Worm (Caenorhabditis elegans): ENCODE measurements around the gene sri-27.
A peak's percentile ranks its signal among the peaks of the same experiment; 100 is the strongest.

sri-27 gene

ce11 chrV:1708441-1708840 is 17.0 kb upstream of the sri-27 start, which contains the start of gene srw-99:
srw-99 (plus strand) TSS chrV:1708741.
- TF ChIP-seq fos-1 (tag; optimal IDR thresholded peaks at IDR 0.05) (no peak), zip-11 (GFP tag; IDR thresholded peaks at IDR 0.05) (no peak), nhr-28 (tag; optimal IDR thresholded peaks at IDR 0.05) (no peak), hlh-30 (tag; optimal IDR thresholded peaks at IDR 0.05; ENCODE audit: insufficient read depth) (no peak), daf-12 (tag; optimal IDR thresholded peaks at IDR 0.05) (no peak), set-16 (GFP tag; IDR thresholded peaks at IDR 0.05) (no peak), zag-1 (tag; optimal IDR thresholded peaks at IDR 0.05) (no peak), arid-1 (GFP tag; conservative IDR thresholded peaks at IDR 0.05) (no peak), madf-5 (GFP tag; IDR thresholded peaks at IDR 0.05) (no peak), nhr-41 (GFP tag; IDR thresholded peaks at IDR 0.05) (no peak), mxl-2 (GFP tag; conservative IDR thresholded peaks at IDR 0.05) (no peak), hlh-11 (tag; optimal IDR thresholded peaks at IDR 0.05) (no peak), madf-9 (GFP tag; conservative IDR thresholded peaks at IDR 0.05) (no peak), jun-1 (tag; optimal IDR thresholded peaks at IDR 0.05) (no peak), ZK337.2 (GFP tag; IDR thresholded peaks at IDR 0.05) (no peak), lin-39 (tag; optimal IDR thresholded peaks at IDR 0.05) (no peak), tag-97 (GFP tag; IDR thresholded peaks at IDR 0.05) (no peak)

ce11 chrV:1710909-1711308 is 14.5 kb upstream of the sri-27 start, which contains the start of gene srw-100:
srw-100 (plus strand) TSS chrV:1711209.
- TF ChIP-seq lin-39 (tag; optimal IDR thresholded peaks at IDR 0.05): no peak
- no peak for TF ChIP-seq snpc-4 (tag; optimal IDR thresholded peaks at IDR 0.05)
- TF ChIP-seq unc-130 (GFP tag; optimal IDR thresholded peaks at IDR 0.05): no peak
- no peak for TF ChIP-seq ama-1 (optimal IDR thresholded peaks at IDR 0.05)
- no peak for TF ChIP-seq skn-1 (tag; optimal IDR thresholded peaks at IDR 0.05)

- TF ChIP-seq D1046.2 (GFP tag; IDR thresholded peaks at IDR 0.05) (peak; percentile 70; the same call in 1 of the 2 replicates), F26F4.8 (GFP tag; conservative IDR thresholded peaks at IDR 0.05) (0 out of 2 replicates have a peak, but pooled peaks have one; percentile 12), dmd-9 (GFP tag; IDR thresholded peaks at IDR 0.05) (0 out of 2 replicates have a peak, but pooled peaks have one; percentile 34), madf-5 (GFP tag; IDR thresholded peaks at IDR 0.05) (0 out of 4 replicates have a peak, but pooled peaks of 1 of the 2 experiments have one; percentile 51), tag-97 (GFP tag; IDR thresholded peaks at IDR 0.05) (0 out of 2 replicates have a peak, but pooled peaks have one; percentile 57)
Observed at ce11 chrV:1712471-1712870, 13.0 kb upstream of the sri-27 start.

ce11 chrV:1713761-1714160 is 11.7 kb upstream of the sri-27 start:
- TF ChIP-seq daf-8 (GFP tag; IDR thresholded peaks at IDR 0.05) (0 out of 2 replicates have a peak, but pooled peaks have one; percentile 28), D1046.2 (GFP tag; IDR thresholded peaks at IDR 0.05) (peak; percentile 26; the same call in 1 of the 2 replicates), php-3 (GFP tag; IDR thresholded peaks at IDR 0.05) (peak; percentile 24; the same call in 1 of the 2 replicates), lim-7 (GFP tag; IDR thresholded peaks at IDR 0.05) (peak; percentile 8; the same call in 1 of the 2 replicates), ZK337.2 (GFP tag; IDR thresholded peaks at IDR 0.05) (peak; percentile 6; the same call in 1 of the 2 replicates), Y48G9A.11 (GFP tag; IDR thresholded peaks at IDR 0.05) (peak; percentile 47; the same call in 1 of the 2 replicates), ceh-44 (GFP tag; IDR thresholded peaks at IDR 0.05) (0 out of 2 replicates have a peak, but pooled peaks have one; percentile 31), tag-97 (GFP tag; IDR thresholded peaks at IDR 0.05) (0 out of 2 replicates have a peak, but pooled peaks have one; percentile 57), mdt-29 (GFP tag; IDR thresholded peaks at IDR 0.05) (peak; percentile 58; the same call in 1 of the 2 replicates), lin-29 (GFP tag; IDR thresholded peaks at IDR 0.05) (peak; percentile 47; the same call in 1 of the 2 replicates), zfp-3 (GFP tag; conservative IDR thresholded peaks at IDR 0.05) (0 out of 2 replicates have a peak, but pooled peaks have one; percentile 28), F44E2.7 (GFP tag; IDR thresholded peaks at IDR 0.05) (peak; percentile 92; the same call in 1 of the 2 replicates), saeg-2 (GFP tag; IDR thresholded peaks at IDR 0.05) (peak; percentile 66), Y75B8A.6 (GFP tag; IDR thresholded peaks at IDR 0.05) (0 out of 2 replicates have a peak, but pooled peaks have one; percentile 28), F26F4.8 (GFP tag; conservative IDR thresholded peaks at IDR 0.05) (peak; percentile 86), egl-43 (GFP tag; IDR thresholded peaks at IDR 0.05) (peak; percentile 84), madf-5 (GFP tag; IDR thresholded peaks at IDR 0.05) (peak in 1 of 2 experiments; percentile 93; a peak in 2 of 4 replicates)

Data from whole organism, L4 larva.